Worm (Caenorhabditis elegans): ENCODE measurements around the gene C50F7.6.

- TF ChIP-seq pha-4 (tag; optimal IDR thresholded peaks at IDR 0.05) (no peak), sem-2 (GFP tag; optimal IDR thresholded peaks at IDR 0.05) (no peak), lin-13 (tag; optimal IDR thresholded peaks at IDR 0.05) (no peak), sptf-1 (tag; optimal IDR thresholded peaks at IDR 0.05) (no peak), nhr-12 (tag; optimal IDR thresholded peaks at IDR 0.05) (no peak), M03D4.4 (tag; optimal IDR thresholded peaks at IDR 0.05) (no peak), unc-39 (tag; optimal IDR thresholded peaks at IDR 0.05) (no peak), blmp-1 (tag; optimal IDR thresholded peaks at IDR 0.05) (no peak)
Observed at ce11 chrIV:7698320-7698719, 24.7 kb downstream of the C50F7.6 start, which contains the start of gene flp-13.
